Worm (Caenorhabditis elegans) whole organism, L1 larva: ENCODE measurements around the gene bath-23.

Experiments used
- aly-2 ChIP-seq: fragments of 150-350 bp; optimal IDR thresholded peaks from 2 replicates; lab custom pipeline; 2014; ENCODE audit warnings: missing biosample characterization, missing genetic modification characterization
- blmp-1 ChIP-seq: fragments of 150-350 bp; optimal IDR thresholded peaks from 2 replicates; lab custom pipeline; 2014; ENCODE audit warnings: missing biosample characterization, missing genetic modification characterization
- ceh-63 ChIP-seq: fragments of 200-800 bp; sonication (Bioruptor generic); optimal IDR thresholded peaks from 2 replicates; lab custom pipeline; 2018; ENCODE audit warnings: mild to moderate bottlenecking, missing genetic modification characterization, missing compliant biosample characterization
- ceh-88 ChIP-seq: fragments of 200-800 bp; sonication (Bioruptor generic); IDR thresholded peaks from 2 replicates; pipeline ENCODE4 v1.3.6; 2022; ENCODE audit warnings: missing genetic modification characterization, missing compliant biosample characterization
- efl-1 ChIP-seq, 4 experiments: fragments of 150-350 bp; optimal IDR thresholded peaks in 3 of 4; peaks in 1 of 4; 1 replicate in 1 of 4; 2 replicates in 3 of 4; lab custom pipeline; 2014; ENCODE audit warnings: missing biosample characterization in 2 of 4, missing genetic modification characterization in 2 of 4, missing genetic modification reagents in 2 of 4
- egl-13 ChIP-seq: sonication (generic microtip); optimal IDR thresholded peaks from 2 replicates; lab custom pipeline; 2016; ENCODE audit warnings: missing genotype, missing genetic modification reagents, missing genetic modification characterization, missing compliant biosample characterization
- egl-27 ChIP-seq, 2 experiments: fragments of 150-350 bp in 1 of 2; sonication (generic microtip); optimal IDR thresholded peaks; 3 replicates each; lab custom pipeline; 2017 to 2018; ENCODE audit warnings: missing biosample characterization in 2 of 2, missing genetic modification characterization in 2 of 2, missing genetic modification reagents in 2 of 2
- elt-3 ChIP-seq, 6 experiments: fragments of 150-350 bp in 1 of 6; sonication (generic microtip); optimal IDR thresholded peaks; 2 replicates each; lab custom pipeline; 2017 to 2018; ENCODE audit warnings: missing biosample characterization in 6 of 6, missing genetic modification characterization in 6 of 6, inconsistent platforms in 1 of 6
- ets-5 ChIP-seq: fragments of 200-800 bp; sonication (Bioruptor generic); IDR thresholded peaks from 2 replicates; pipeline ENCODE4 v1.3.6; 2022; ENCODE audit warnings: missing genetic modification characterization, missing compliant biosample characterization
- grh-1 ChIP-seq: fragments of 200-800 bp; sonication (Bioruptor generic); IDR thresholded peaks from 2 replicates; pipeline ENCODE4 v1.3.6; 2022; ENCODE audit warnings: missing genetic modification reagents, missing genetic modification characterization, missing compliant biosample characterization
- irx-1 ChIP-seq: sonication (generic microtip); optimal IDR thresholded peaks from 2 replicates; lab custom pipeline; 2016; ENCODE audit warnings: missing genetic modification characterization, missing compliant biosample characterization
- isw-1 ChIP-seq: fragments of 200-800 bp; sonication (Bioruptor generic); IDR thresholded peaks from 2 replicates; pipeline ENCODE4 v1.3.6; 2022; ENCODE audit warnings: missing genetic modification characterization, missing compliant biosample characterization
- jun-1 ChIP-seq: fragments of 150-350 bp; optimal IDR thresholded peaks from 2 replicates; lab custom pipeline; 2014; ENCODE audit warnings: missing biosample characterization, missing genetic modification reagents, missing genetic modification characterization
- lin-15B ChIP-seq: fragments of 150-350 bp; sonication (generic microtip); optimal IDR thresholded peaks from 3 replicates; lab custom pipeline; 2014; ENCODE audit warnings: missing biosample characterization, missing genetic modification characterization
- lir-3 ChIP-seq: sonication (generic microtip); optimal IDR thresholded peaks from 2 replicates; lab custom pipeline; 2016; ENCODE audit warnings: mild to moderate bottlenecking, missing genetic modification characterization, moderate library complexity, missing compliant biosample characterization; ENCODE audit not compliant: poor library complexity
- lsy-2 ChIP-seq, 2 experiments: fragments of 150-350 bp; optimal IDR thresholded peaks; 2 replicates each; lab custom pipeline; 2014; ENCODE audit warnings: missing biosample characterization in 2 of 2, missing genetic modification characterization in 2 of 2
- mef-2 ChIP-seq: fragments of 150-350 bp; optimal IDR thresholded peaks from 2 replicates; lab custom pipeline; 2014; ENCODE audit warnings: missing biosample characterization, missing genetic modification characterization
- mep-1 ChIP-seq: fragments of 150-350 bp; optimal IDR thresholded peaks from 2 replicates; lab custom pipeline; 2014; ENCODE audit warnings: missing biosample characterization, missing genetic modification characterization
- nhr-11 ChIP-seq: fragments of 150-350 bp; optimal IDR thresholded peaks from 2 replicates; lab custom pipeline; 2014; ENCODE audit warnings: missing biosample characterization, missing genetic modification characterization
- nhr-12 ChIP-seq: sonication (generic microtip); optimal IDR thresholded peaks from 2 replicates; lab custom pipeline; 2017; ENCODE audit warnings: missing biosample characterization, missing genetic modification characterization
- nhr-76 ChIP-seq: sonication (generic microtip); optimal IDR thresholded peaks from 2 replicates; lab custom pipeline; 2017; ENCODE audit warnings: missing biosample characterization, missing genetic modification characterization
- nhr-77 ChIP-seq: fragments of 150-350 bp; optimal IDR thresholded peaks from 2 replicates; lab custom pipeline; 2014; ENCODE audit warnings: missing biosample characterization, missing genetic modification characterization
- nhr-85 ChIP-seq: sonication (generic microtip); peaks from one replicate; lab custom pipeline; 2016; ENCODE audit warnings: missing genetic modification characterization, inconsistent platforms, missing compliant biosample characterization
- nhr-90 ChIP-seq: sonication (generic microtip); optimal IDR thresholded peaks from 2 replicates; lab custom pipeline; 2016; ENCODE audit warnings: mild to moderate bottlenecking, missing genetic modification characterization, missing compliant biosample characterization; ENCODE audit not compliant: poor library complexity
- pax-3 ChIP-seq: fragments of 200-800 bp; sonication (Bioruptor generic); optimal IDR thresholded peaks from 2 replicates; lab custom pipeline; 2018; ENCODE audit warnings: mild to moderate bottlenecking, missing genetic modification characterization, moderate library complexity, missing compliant biosample characterization
- rnt-1 ChIP-seq: sonication (generic microtip); optimal IDR thresholded peaks from 2 replicates; lab custom pipeline; 2016; ENCODE audit warnings: mild to moderate bottlenecking, missing genetic modification characterization, moderate library complexity, missing compliant biosample characterization
- skn-1 ChIP-seq: fragments of 150-350 bp; optimal IDR thresholded peaks from 2 replicates; lab custom pipeline; 2014; ENCODE audit warnings: missing biosample characterization, missing genetic modification characterization
- snpc-4 ChIP-seq: fragments of 150-350 bp; optimal IDR thresholded peaks from 2 replicates; lab custom pipeline; 2014; ENCODE audit warnings: missing biosample characterization, missing genetic modification characterization
- sup-37 ChIP-seq: fragments of 200-800 bp; sonication (Bioruptor generic); optimal IDR thresholded peaks from 2 replicates; lab custom pipeline; 2018; ENCODE audit warnings: mild to moderate bottlenecking, missing genetic modification characterization, missing compliant biosample characterization
- swsn-7 ChIP-seq: sonication (generic microtip); optimal IDR thresholded peaks from 2 replicates; lab custom pipeline; 2016; ENCODE audit warnings: missing genetic modification characterization, missing compliant biosample characterization
- tbx-2 ChIP-seq: sonication (generic microtip); optimal IDR thresholded peaks from 2 replicates; lab custom pipeline; 2016; ENCODE audit warnings: missing genetic modification characterization, missing compliant biosample characterization
- tlp-1 ChIP-seq: fragments of 150-350 bp; optimal IDR thresholded peaks from 2 replicates; lab custom pipeline; 2014; ENCODE audit warnings: missing biosample characterization, missing genetic modification characterization
- unc-98 ChIP-seq: fragments of 200-800 bp; sonication (Bioruptor generic); IDR thresholded peaks from 2 replicates; pipeline ENCODE4 v1.3.6; 2022; ENCODE audit warnings: missing genetic modification characterization, missing compliant biosample characterization
- ztf-11 ChIP-seq, 2 experiments: sonication (generic microtip); optimal IDR thresholded peaks; 2 replicates each; lab custom pipeline; 2016 to 2017; ENCODE audit warnings: missing genetic modification characterization in 2 of 2, missing biosample characterization in 1 of 2, missing compliant biosample characterization in 1 of 2

Gene bath-23

ce11 chrII:3367100-3367499 lies 4.0 kb upstream of the bath-23 start, which contains the start of gene Y49F6C.6:
Y49F6C.6 (minus strand) TSS chrII:3367200.
- TF ChIP-seq ceh-63 (GFP tag; lab: Kevin White, UChicago) (no peak), ets-5 (no peak), nhr-76 (tag; lab: Kevin White, UChicago) (no peak)
- TF ChIP-seq, all 84 proteins: peak for 0

- TF ChIP-seq elt-3 (tag; optimal IDR thresholded peaks at IDR 0.05; lab: Kevin White, UChicago) (no peak), egl-27 (tag; optimal IDR thresholded peaks at IDR 0.05; lab: Kevin White, UChicago) (no peak)
- TF ChIP-seq, all 84 proteins: peak for 0
Measured at ce11 chrII:3368097-3368496, 3.0 kb upstream of the bath-23 start, which contains the start of gene Y49F6C.7. Y49F6C.7 (minus strand) TSS chrII:3368197.

DNA sequence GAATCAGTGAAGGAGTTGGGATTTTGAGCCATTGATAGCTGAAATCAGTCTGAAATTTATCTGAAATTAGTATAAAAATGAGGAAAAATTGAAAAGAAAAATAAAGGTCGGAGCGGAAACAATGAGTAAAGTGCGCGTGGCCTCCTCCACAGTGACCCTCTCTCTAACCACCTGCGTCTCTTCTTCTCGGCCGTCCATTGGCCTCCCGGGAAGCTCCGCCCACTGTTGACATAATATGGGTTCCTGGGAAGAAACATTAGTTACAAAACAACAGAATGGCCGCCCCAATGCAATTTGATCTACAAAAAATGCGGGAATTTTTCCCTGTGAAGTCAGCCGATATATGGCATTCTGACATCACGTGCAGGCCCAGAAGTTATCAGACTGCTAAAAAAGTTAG lies 1.0 kb upstream of the bath-23 start, which contains the start of gene Y49F6C.8:
TSS of gene Y49F6C.8 (minus strand) at position 51 of the 400 bp plus-strand sequence.
- TF ChIP-seq aly-2 (tag; lab: Kevin White, UChicago): no peak
- peak; percentile 38 to 50 for TF ChIP-seq lsy-2 (tag; optimal IDR thresholded peaks at IDR 0.05; lab: Kevin White, UChicago)
- no peak for TF ChIP-seq efl-1 (optimal IDR thresholded peaks at IDR 0.05; lab: Kevin White, UChicago)
- TF ChIP-seq efl-1 (GFP tag; optimal IDR thresholded peaks at IDR 0.05 in 1 of 2; lab: Kevin White, UChicago): peak in 1 of 2 experiments; percentile 33
- no peak for TF ChIP-seq egl-13 (tag; lab: Kevin White, UChicago)
- TF ChIP-seq rnt-1 (tag; lab: Kevin White, UChicago): peak; percentile 4

- TF ChIP-seq grh-1 (GFP tag; lab: Robert Waterston, UW) (no peak), irx-1 (tag; lab: Kevin White, UChicago) (no peak), efl-1 (optimal IDR thresholded peaks at IDR 0.05; lab: Kevin White, UChicago) (peak in 1 of 2 experiments; percentile 4), efl-1 (GFP tag; optimal IDR thresholded peaks at IDR 0.05 in 1 of 2; lab: Kevin White, UChicago) (no peak), rnt-1 (tag; lab: Kevin White, UChicago) (no peak), blmp-1 (tag; lab: Kevin White, UChicago) (peak; percentile 8), nhr-90 (no peak)
- TF ChIP-seq, all 84 proteins: peak for 2
Measured at ce11 chrII:3373875-3374274, 2.8 kb downstream of the bath-23 start.

- TF ChIP-seq mef-2 (tag; lab: Kevin White, UChicago) (no peak), snpc-4 (tag; lab: Kevin White, UChicago) (no peak)
Measured at ce11 chrII:3374779-3375178, 3.7 kb downstream of the bath-23 start, which contains the start of gene bath-10. bath-10 (plus strand) TSS chrII:3375079.

DNA sequence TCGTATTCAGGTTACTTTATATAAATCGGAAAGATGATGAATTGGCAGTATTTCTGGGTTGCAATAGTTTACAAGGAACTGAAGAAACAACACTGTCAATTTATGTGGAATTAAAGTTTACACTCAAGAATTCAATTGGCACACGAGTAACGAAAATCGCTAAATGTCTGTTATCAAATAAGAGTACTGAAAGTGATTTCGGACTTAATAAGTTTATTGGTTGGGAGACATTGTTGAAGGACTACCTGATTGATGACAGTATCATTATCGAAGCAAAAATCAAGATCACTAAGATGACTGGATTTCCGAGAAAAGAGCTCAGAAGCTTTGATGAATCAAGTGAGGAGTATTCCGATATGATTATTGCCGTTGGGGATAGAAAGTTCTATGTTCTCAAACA lies 4.2 kb downstream of the bath-23 start:
- TF ChIP-seq nhr-77 (tag; lab: Kevin White, UChicago) (no peak), ceh-88 (GFP tag; lab: Robert Waterston, UW) (no peak), nhr-12 (tag; lab: Kevin White, UChicago) (no peak), grh-1 (GFP tag; lab: Robert Waterston, UW) (no peak), unc-98 (GFP tag; lab: Robert Waterston, UW) (no peak), rnt-1 (tag; lab: Kevin White, UChicago) (no peak), mep-1 (tag; lab: Kevin White, UChicago) (no peak), irx-1 (tag; lab: Kevin White, UChicago) (no peak), swsn-7 (no peak), isw-1 (no peak), pax-3 (tag; lab: Kevin White, UChicago) (no peak)

- TF ChIP-seq tbx-2 (tag; lab: Kevin White, UChicago) (no peak), sup-37 (GFP tag; lab: Kevin White, UChicago) (no peak), jun-1 (no peak), tlp-1 (tag; lab: Kevin White, UChicago) (no peak), ztf-11 (tag; optimal IDR thresholded peaks at IDR 0.05; lab: Kevin White, UChicago) (no peak), lir-3 (tag; lab: Kevin White, UChicago) (no peak), aly-2 (tag; lab: Kevin White, UChicago) (no peak), egl-27 (tag; optimal IDR thresholded peaks at IDR 0.05; lab: Kevin White, UChicago) (no peak), nhr-85 (tag; lab: Kevin White, UChicago) (no peak), nhr-11 (tag; lab: Kevin White, UChicago) (no peak), skn-1 (tag; lab: Kevin White, UChicago) (no peak), lin-15B (tag; lab: Kevin White, UChicago) (no peak)
Measured at ce11 chrII:3376789-3377188, 5.7 kb downstream of the bath-23 start, which contains the start of gene bath-9. bath-9 (plus strand) TSS chrII:3377089.
